Worm (Caenorhabditis elegans): ENCODE measurements around the gene F47D12.9.
A peak's percentile ranks its signal among the peaks of the same experiment; 100 is the strongest.

F47D12.9 gene

DNA sequence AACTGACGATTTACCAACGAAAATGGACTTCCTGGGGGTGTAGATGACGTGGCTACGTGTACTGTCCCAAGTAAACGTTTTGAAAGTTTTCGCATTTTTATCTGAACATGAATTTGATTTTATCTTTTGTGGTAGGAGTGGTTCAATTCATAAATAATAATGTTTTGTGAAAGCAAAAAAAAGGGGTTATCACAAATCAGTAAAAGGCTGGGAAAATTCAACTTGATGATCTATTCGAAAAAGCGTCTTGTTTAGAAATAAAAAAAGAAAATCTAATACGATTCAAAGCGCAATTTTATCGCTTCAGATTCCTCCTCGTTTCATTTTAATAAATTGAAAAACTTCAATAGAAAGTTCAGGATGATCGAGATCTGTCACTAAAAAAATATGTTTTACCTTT, 21.0 kb upstream of the F47D12.9 start, which contains the start of gene C56G2.5:
Gene C56G2.5, minus strand, starts transcription at position 101 of the 400 bp plus-strand sequence.
- TF ChIP-seq unc-62 (GFP tag; optimal IDR thresholded peaks at IDR 0.05), result no peak
- TF ChIP-seq ama-1 (optimal IDR thresholded peaks at IDR 0.05), result no peak
- TF ChIP-seq R02D3.7 (tag; optimal IDR thresholded peaks at IDR 0.05), result no peak
- no peak for TF ChIP-seq nhr-23 (tag; optimal IDR thresholded peaks at IDR 0.05)
- no peak for TF ChIP-seq egl-5 (tag; optimal IDR thresholded peaks at IDR 0.05)
- TF ChIP-seq lin-39 (tag; optimal IDR thresholded peaks at IDR 0.05), result no peak

DNA sequence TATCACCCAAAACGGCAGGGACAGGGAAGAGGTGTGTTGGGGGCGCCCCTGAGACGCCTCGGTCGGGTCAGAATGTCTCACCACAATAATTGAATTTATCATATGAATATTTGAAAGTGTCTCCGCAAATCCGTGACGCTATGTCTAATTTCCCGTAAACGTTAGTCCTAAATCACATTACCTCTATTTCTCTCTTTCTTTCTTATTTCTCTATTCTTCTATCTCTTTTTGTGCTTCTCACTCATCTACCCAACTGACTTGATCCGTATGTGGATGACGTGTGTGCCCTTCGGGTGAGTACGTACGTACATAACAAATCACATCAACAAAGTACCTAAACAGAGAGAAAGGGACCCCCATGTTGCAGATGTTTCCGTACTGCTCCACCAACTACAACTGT, 14.2 kb upstream of the F47D12.9 start:
- TF ChIP-seq pqm-1 (tag; optimal IDR thresholded peaks at IDR 0.05) (no peak), fkh-10 (GFP tag; optimal IDR thresholded peaks at IDR 0.05) (peak; percentile 96), lin-15B (tag; optimal IDR thresholded peaks at IDR 0.05) (no peak), sea-2 (GFP tag; optimal IDR thresholded peaks at IDR 0.05) (no peak)

- TF ChIP-seq fkh-2 (tag; optimal IDR thresholded peaks at IDR 0.05) (no peak), fos-1 (tag; optimal IDR thresholded peaks at IDR 0.05) (no peak), nhr-25 (tag; optimal IDR thresholded peaks at IDR 0.05) (no peak), ceh-16 (tag; optimal IDR thresholded peaks at IDR 0.05) (no peak), elt-3 (tag; optimal IDR thresholded peaks at IDR 0.05) (no peak), egl-27 (tag; optimal IDR thresholded peaks at IDR 0.05) (no peak), nhr-237 (tag; optimal IDR thresholded peaks at IDR 0.05) (no peak), snpc-4 (tag; optimal IDR thresholded peaks at IDR 0.05) (no peak), nfya-1 (tag; optimal IDR thresholded peaks at IDR 0.05; ENCODE audit: insufficient read depth) (no peak), pqm-1 (tag; optimal IDR thresholded peaks at IDR 0.05) (no peak), unc-39 (tag; optimal IDR thresholded peaks at IDR 0.05) (no peak), ceh-82 (tag; optimal IDR thresholded peaks at IDR 0.05) (no peak)
Measured at ce11 chrIII:6316795-6317194, 13.6 kb upstream of the F47D12.9 start.

- TF ChIP-seq nhr-76 (tag; optimal IDR thresholded peaks at IDR 0.05) (no peak), mdl-1 (tag; optimal IDR thresholded peaks at IDR 0.05) (no peak), skn-1 (tag; optimal IDR thresholded peaks at IDR 0.05) (no peak), jun-1 (tag; optimal IDR thresholded peaks at IDR 0.05) (no peak), nfya-1 (tag; optimal IDR thresholded peaks at IDR 0.05; ENCODE audit: insufficient read depth) (no peak), eor-1 (tag; optimal IDR thresholded peaks at IDR 0.05) (no peak), pha-4 (tag; optimal IDR thresholded peaks at IDR 0.05) (no peak), R02D3.7 (tag; optimal IDR thresholded peaks at IDR 0.05) (no peak), ceh-28 (tag; optimal IDR thresholded peaks at IDR 0.05) (no peak), nhr-237 (tag; optimal IDR thresholded peaks at IDR 0.05) (no peak), nhr-11 (tag; optimal IDR thresholded peaks at IDR 0.05) (no peak), ama-1 (optimal IDR thresholded peaks at IDR 0.05) (no peak), egl-27 (tag; optimal IDR thresholded peaks at IDR 0.05) (no peak), ceh-16 (tag; optimal IDR thresholded peaks at IDR 0.05) (no peak)
Measured at ce11 chrIII:6315515-6315914, 12.3 kb upstream of the F47D12.9 start.

- TF ChIP-seq pqm-1 (tag; optimal IDR thresholded peaks at IDR 0.05) (no peak), eor-1 (tag; optimal IDR thresholded peaks at IDR 0.05) (no peak), egl-27 (tag; optimal IDR thresholded peaks at IDR 0.05) (no peak), sea-2 (GFP tag; optimal IDR thresholded peaks at IDR 0.05) (no peak), nhr-28 (tag; optimal IDR thresholded peaks at IDR 0.05) (no peak), elt-1 (tag; optimal IDR thresholded peaks at IDR 0.05) (no peak)
Measured at ce11 chrIII:6312244-6312643, 9.1 kb upstream of the F47D12.9 start.

DNA sequence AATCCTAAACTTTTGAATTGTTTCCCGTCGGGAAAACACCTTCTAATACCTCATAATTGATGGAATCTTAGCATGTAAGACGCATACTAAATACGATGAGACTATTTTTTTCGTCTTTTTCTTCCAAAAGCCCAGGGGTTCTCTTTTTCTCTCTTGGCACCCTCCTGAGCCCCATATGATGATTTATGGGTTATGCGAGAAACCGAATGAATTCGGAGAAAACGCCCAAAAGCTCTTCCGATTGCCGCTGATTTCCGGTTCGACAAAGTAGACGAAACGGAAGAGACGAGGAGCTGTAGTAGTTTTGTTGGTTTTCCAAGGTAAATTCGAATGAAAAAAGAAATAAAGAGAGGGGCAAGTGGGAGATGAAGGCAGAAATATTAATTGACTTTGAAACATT, 8.3 kb upstream of the F47D12.9 start:
- TF ChIP-seq lin-39 (tag; optimal IDR thresholded peaks at IDR 0.05) (peak; percentile 26), fkh-2 (tag; optimal IDR thresholded peaks at IDR 0.05) (no peak)

- TF ChIP-seq nhr-67 (tag; optimal IDR thresholded peaks at IDR 0.05), result no peak
- peak; percentile 43 for TF ChIP-seq fkh-10 (GFP tag; optimal IDR thresholded peaks at IDR 0.05)
Measured at ce11 chrIII:6310352-6310751, 7.2 kb upstream of the F47D12.9 start.

All from whole organism, L3 larva.